Worm (Caenorhabditis elegans): ENCODE measurements around the gene sas-7.

sas-7 gene

ce11 chrIII:10314234-10314633 lies 6.6 kb upstream of the sas-7 start:
- TF ChIP-seq unc-62 (GFP tag; optimal IDR thresholded peaks at IDR 0.05) = no peak
- TF ChIP-seq C34F6.9 (tag; optimal IDR thresholded peaks at IDR 0.05) = no peak
- no peak for TF ChIP-seq ceh-82 (tag; optimal IDR thresholded peaks at IDR 0.05)
- no peak for TF ChIP-seq ZK546.5 (tag; optimal IDR thresholded peaks at IDR 0.05)
- TF ChIP-seq blmp-1 (tag; optimal IDR thresholded peaks at IDR 0.05; ENCODE audit: insufficient read depth) = no peak
- peak; percentile 75 for TF ChIP-seq fos-1 (tag; optimal IDR thresholded peaks at IDR 0.05)

DNA sequence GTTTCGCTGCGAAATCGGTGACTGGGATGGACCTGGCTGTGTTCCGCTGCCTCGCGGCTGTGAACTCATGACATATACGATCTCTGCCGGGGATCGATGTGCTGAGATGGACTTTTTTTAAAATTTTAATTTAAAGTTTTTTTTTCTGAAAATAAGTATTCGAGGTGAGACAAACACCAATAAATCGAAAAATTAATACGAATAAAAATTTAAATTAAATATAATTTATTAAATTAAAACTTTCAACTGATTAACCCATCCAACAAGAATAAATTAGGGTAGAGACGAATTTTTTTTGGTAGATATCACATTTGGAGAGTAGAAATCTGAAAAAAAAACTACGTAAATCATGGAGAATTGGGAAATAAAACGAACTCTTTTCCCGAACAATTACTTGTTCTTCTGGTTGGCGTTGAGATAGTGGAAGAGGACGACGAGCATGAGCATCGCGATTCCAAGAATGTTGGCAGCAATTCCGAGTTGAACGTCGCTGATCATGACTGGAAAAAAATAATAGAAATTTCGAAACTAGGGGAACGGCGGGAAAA lies 2.7 kb upstream of the sas-7 start, which contains the start of the genes unc-50 and ostf-4:
TSS of gene unc-50 (minus strand) at position 101 of the 548 bp plus-strand sequence.
TSS of gene ostf-4 (minus strand) at position 498 of the 548 bp plus-strand sequence.
- no peak for TF ChIP-seq ceh-82 (tag; optimal IDR thresholded peaks at IDR 0.05)
- no peak for TF ChIP-seq F13H6.1 (tag; optimal IDR thresholded peaks at IDR 0.05)

- TF ChIP-seq nhr-10 (tag; optimal IDR thresholded peaks at IDR 0.05) (no peak), sma-3 (GFP tag; optimal IDR thresholded peaks at IDR 0.05) (no peak), ztf-1 (GFP tag; conservative IDR thresholded peaks at IDR 0.05) (no peak), lin-13 (GFP tag; optimal IDR thresholded peaks at IDR 0.05) (peak; percentile 60), aly-2 (tag; optimal IDR thresholded peaks at IDR 0.05) (no peak), blmp-1 (tag; optimal IDR thresholded peaks at IDR 0.05; ENCODE audit: insufficient read depth) (no peak), mbf-1 (tag; optimal IDR thresholded peaks at IDR 0.05) (no peak), fos-1 (tag; optimal IDR thresholded peaks at IDR 0.05) (peak; percentile 35), alr-1 (tag; optimal IDR thresholded peaks at IDR 0.05) (no peak), nhr-12 (tag; optimal IDR thresholded peaks at IDR 0.05) (no peak), unc-62 (GFP tag; optimal IDR thresholded peaks at IDR 0.05) (no peak), lsy-2 (tag; optimal IDR thresholded peaks at IDR 0.05) (peak in 1 of 2 experiments; percentile 84), ama-1 (optimal IDR thresholded peaks at IDR 0.05) (no peak), nhr-237 (tag; optimal IDR thresholded peaks at IDR 0.05) (no peak), nhr-23 (tag; optimal IDR thresholded peaks at IDR 0.05) (no peak), unc-55 (GFP tag; optimal IDR thresholded peaks at IDR 0.05) (peak; percentile 88), ZK546.5 (tag; optimal IDR thresholded peaks at IDR 0.05) (no peak), nhr-11 (tag; optimal IDR thresholded peaks at IDR 0.05) (no peak), ceh-82 (tag; optimal IDR thresholded peaks at IDR 0.05) (no peak), nhr-21 (tag; optimal IDR thresholded peaks at IDR 0.05) (peak; percentile 4), unc-39 (tag; optimal IDR thresholded peaks at IDR 0.05) (no peak), nhr-25 (tag; optimal IDR thresholded peaks at IDR 0.05) (no peak), sem-4 (tag; optimal IDR thresholded peaks at IDR 0.05) (peak; percentile 19), mab-5 (tag; optimal IDR thresholded peaks at IDR 0.05) (peak; percentile 50), zag-1 (tag; optimal IDR thresholded peaks at IDR 0.05) (peak; percentile 66), C34F6.9 (tag; optimal IDR thresholded peaks at IDR 0.05) (peak; percentile 86), F13H6.1 (tag; optimal IDR thresholded peaks at IDR 0.05) (peak; percentile 35), skn-1 (tag; optimal IDR thresholded peaks at IDR 0.05) (no peak), gmeb-1 (tag; optimal IDR thresholded peaks at IDR 0.05) (peak; percentile 16), peb-1 (tag; optimal IDR thresholded peaks at IDR 0.05) (no peak), ztf-11 (tag; optimal IDR thresholded peaks at IDR 0.05) (no peak), lin-11 (tag; optimal IDR thresholded peaks at IDR 0.05) (peak; percentile 17), crh-2 (tag; optimal IDR thresholded peaks at IDR 0.05) (peak; percentile 96), dmd-4 (tag; optimal IDR thresholded peaks at IDR 0.05) (no peak), Y55F3AM.14 (GFP tag; optimal IDR thresholded peaks at IDR 0.05) (no peak), mdl-1 (tag; optimal IDR thresholded peaks at IDR 0.05) (no peak), snpc-4 (tag; optimal IDR thresholded peaks at IDR 0.05) (no peak), nhr-129 (tag; optimal IDR thresholded peaks at IDR 0.05) (peak; percentile 65), lin-39 (tag; optimal IDR thresholded peaks at IDR 0.05) (no peak), nhr-77 (tag; optimal IDR thresholded peaks at IDR 0.05) (no peak), egl-27 (tag; optimal IDR thresholded peaks at IDR 0.05) (no peak)
These were observed 2.1 kb upstream of the sas-7 start, which contains the start of gene unc-69 for ce11 chrIII:10318755-10319154. Gene unc-69 (plus strand): TSS chrIII:10318939.
